Worm (Caenorhabditis elegans): Measurements from ENCODE around the gene srh-252.

srh-252 gene

ce11 chrV:17211989-17212731, 11.0 kb downstream of the srh-252 start, which contains the start of gene srh-236:
srh-236 (minus strand) TSS chrV:17212039.
- no peak for TF ChIP-seq bed-3 (GFP tag; optimal IDR thresholded peaks at IDR 0.05)
- TF ChIP-seq M03D4.4 (tag; optimal IDR thresholded peaks at IDR 0.05): no peak
- TF ChIP-seq unc-62 (GFP tag; optimal IDR thresholded peaks at IDR 0.05): no peak
- TF ChIP-seq blmp-1 (tag; optimal IDR thresholded peaks at IDR 0.05): no peak
- TF ChIP-seq pha-4 (tag; optimal IDR thresholded peaks at IDR 0.05): no peak
- no peak for TF ChIP-seq drap-1 (GFP tag; optimal IDR thresholded peaks at IDR 0.05)
- TF ChIP-seq nhr-28 (tag; optimal IDR thresholded peaks at IDR 0.05): no peak
- TF ChIP-seq hlh-1 (tag; optimal IDR thresholded peaks at IDR 0.05): no peak
- no peak for TF ChIP-seq elt-3 (tag; optimal IDR thresholded peaks at IDR 0.05)
- TF ChIP-seq unc-120 (tag; optimal IDR thresholded peaks at IDR 0.05; ENCODE audit: poor library complexity, severe bottlenecking): no peak
- no peak for TF ChIP-seq lin-32 (GFP tag; optimal IDR thresholded peaks at IDR 0.05)
- TF ChIP-seq flh-1 (GFP tag; optimal IDR thresholded peaks at IDR 0.05): no peak
- TF ChIP-seq lsy-2 (tag; optimal IDR thresholded peaks at IDR 0.05): no peak
- TF ChIP-seq mls-2 (tag; optimal IDR thresholded peaks at IDR 0.05): no peak
- no peak for TF ChIP-seq mep-1 (tag; optimal IDR thresholded peaks at IDR 0.05)
- no peak for TF ChIP-seq snpc-4 (tag; optimal IDR thresholded peaks at IDR 0.05)
- TF ChIP-seq elt-1 (tag; optimal IDR thresholded peaks at IDR 0.05; ENCODE audit: borderline replicate concordance, insufficient read depth): no peak
- TF ChIP-seq ces-1 (GFP tag; optimal IDR thresholded peaks at IDR 0.05): no peak

ce11 chrV:17208045-17208444, 15.2 kb downstream of the srh-252 start, which contains the start of gene Y68A4A.13:
Y68A4A.13 (minus strand) TSS chrV:17208145.
- TF ChIP-seq tbx-8 (GFP tag; optimal IDR thresholded peaks at IDR 0.05): no peak
- no peak for TF ChIP-seq nhr-2 (tag; optimal IDR thresholded peaks at IDR 0.05)
- TF ChIP-seq ceh-43 (GFP tag; optimal IDR thresholded peaks at IDR 0.05): no peak
- TF ChIP-seq lin-32 (GFP tag; optimal IDR thresholded peaks at IDR 0.05): no peak
- TF ChIP-seq nhr-237 (tag; optimal IDR thresholded peaks at IDR 0.05): no peak
- TF ChIP-seq ham-2 (GFP tag; optimal IDR thresholded peaks at IDR 0.05): no peak
- TF ChIP-seq mab-5 (tag; optimal IDR thresholded peaks at IDR 0.05): no peak

- no peak for TF ChIP-seq tbx-8 (GFP tag; optimal IDR thresholded peaks at IDR 0.05)
- no peak for TF ChIP-seq blmp-1 (tag; optimal IDR thresholded peaks at IDR 0.05)
- TF ChIP-seq nhr-76 (tag; optimal IDR thresholded peaks at IDR 0.05): no peak
- TF ChIP-seq cnd-1 (tag; optimal IDR thresholded peaks at IDR 0.05): no peak
- TF ChIP-seq pha-4 (tag; optimal IDR thresholded peaks at IDR 0.05): no peak
- TF ChIP-seq nhr-2 (tag; optimal IDR thresholded peaks at IDR 0.05): no peak
- TF ChIP-seq sptf-1 (tag; optimal IDR thresholded peaks at IDR 0.05): no peak
- no peak for TF ChIP-seq unc-62 (GFP tag; optimal IDR thresholded peaks at IDR 0.05)
- no peak for TF ChIP-seq nhr-237 (tag; optimal IDR thresholded peaks at IDR 0.05)
- no peak for TF ChIP-seq lin-13 (tag; optimal IDR thresholded peaks at IDR 0.05)
- no peak for TF ChIP-seq elt-3 (tag; optimal IDR thresholded peaks at IDR 0.05)
- no peak for TF ChIP-seq lsy-2 (tag; optimal IDR thresholded peaks at IDR 0.05)
Observed at ce11 chrV:17206469-17206868, 16.7 kb downstream of the srh-252 start.

ce11 chrV:17201847-17202246, 21.4 kb downstream of the srh-252 start, which contains the start of gene Y68A4A.10:
Y68A4A.10 (plus strand) TSS chrV:17202147.
- no peak for TF ChIP-seq M03D4.4 (tag; optimal IDR thresholded peaks at IDR 0.05)
- no peak for TF ChIP-seq nhr-12 (tag; optimal IDR thresholded peaks at IDR 0.05)
- TF ChIP-seq nhr-76 (tag; optimal IDR thresholded peaks at IDR 0.05): no peak
- no peak for TF ChIP-seq bed-3 (GFP tag; optimal IDR thresholded peaks at IDR 0.05)
- TF ChIP-seq flh-1 (GFP tag; optimal IDR thresholded peaks at IDR 0.05): no peak
- TF ChIP-seq lin-32 (GFP tag; optimal IDR thresholded peaks at IDR 0.05): no peak

- TF ChIP-seq ces-1 (GFP tag; optimal IDR thresholded peaks at IDR 0.05): no peak
- no peak for TF ChIP-seq mep-1 (tag; optimal IDR thresholded peaks at IDR 0.05)
- TF ChIP-seq mls-2 (tag; optimal IDR thresholded peaks at IDR 0.05): no peak
- TF ChIP-seq flh-1 (GFP tag; optimal IDR thresholded peaks at IDR 0.05): no peak
- TF ChIP-seq elt-3 (tag; optimal IDR thresholded peaks at IDR 0.05): no peak
- TF ChIP-seq ceh-83 (GFP tag; optimal IDR thresholded peaks at IDR 0.05): no peak
- TF ChIP-seq pha-4 (tag; optimal IDR thresholded peaks at IDR 0.05): no peak
- TF ChIP-seq nhr-2 (tag; optimal IDR thresholded peaks at IDR 0.05): no peak
- TF ChIP-seq mab-5 (tag; optimal IDR thresholded peaks at IDR 0.05): no peak
- TF ChIP-seq unc-62 (GFP tag; optimal IDR thresholded peaks at IDR 0.05): no peak
Observed at ce11 chrV:17198926-17199325, 24.3 kb downstream of the srh-252 start, which contains the start of gene srz-96. srz-96 (plus strand) TSS chrV:17199226.
